Fruit fly (Drosophila melanogaster): ENCODE data around the gene kel.

- TF ChIP-seq CG14711 (tag; optimal IDR thresholded peaks at IDR 0.05) (no peak), Clk (GFP tag; optimal IDR thresholded peaks at IDR 0.05) (no peak), cic (GFP tag; optimal IDR thresholded peaks at IDR 0.05) (no peak), kay (GFP tag; ENCODE audit: borderline replicate concordance) (no peak), ovo (GFP tag; optimal IDR thresholded peaks at IDR 0.05) (no peak), toe (GFP tag; optimal IDR thresholded peaks at IDR 0.05) (no peak)
These were observed 25.4 kb downstream of the kel start for dm6 chr2L:18112435-18112834.

Measured in whole organism, adult.